Fruit fly (Drosophila melanogaster): Measurements from ENCODE around the gene CheB38c.

dm6 chr2L:20849000-20849399, 28.3 kb upstream of the CheB38c start, which contains the start of gene CG14402:
- TF ChIP-seq CTCF (optimal IDR thresholded peaks at IDR 0.05) (no peak), CG8478 (optimal IDR thresholded peaks at IDR 0.05) (no peak)
